Worm (Caenorhabditis elegans) whole organism, midembryonic: ENCODE results near the gene K09C6.8.

Experiments
- cog-1 ChIP-seq: sonication (generic microtip); optimal IDR thresholded peaks from 2 replicates; lab custom pipeline; 2016; ENCODE audit warnings: missing genetic modification characterization, missing compliant biosample characterization
- klf-2 ChIP-seq: fragments of 200-800 bp; sonication (Bioruptor generic); conservative IDR thresholded peaks from 2 replicates; pipeline ENCODE4 v1.3.6; 2022; ENCODE audit warnings: missing genetic modification reagents, missing genetic modification characterization, missing compliant biosample characterization
- med-1 ChIP-seq: sonication (generic microtip); optimal IDR thresholded peaks from 2 replicates; lab custom pipeline; 2017; ENCODE audit warnings: missing genetic modification characterization, mild to moderate bottlenecking, missing compliant biosample characterization, antibody characterized with exemption, missing genetic modification reagents; ENCODE audit not compliant: insufficient read depth
- ref-1 ChIP-seq: fragments of 200-800 bp; sonication (Bioruptor generic); conservative IDR thresholded peaks from 2 replicates; pipeline ENCODE4 v1.3.6; 2022; ENCODE audit warnings: missing genetic modification reagents, missing genetic modification characterization, missing compliant biosample characterization
- tab-1 ChIP-seq: fragments of 200-800 bp; sonication (Bioruptor generic); IDR thresholded peaks from 2 replicates; pipeline ENCODE4 v1.3.6; 2022; ENCODE audit warnings: missing genetic modification characterization, missing compliant biosample characterization
- ztf-23 ChIP-seq: fragments of 200-800 bp; sonication (Bioruptor generic); IDR thresholded peaks from 2 replicates; pipeline ENCODE4 v1.3.6; 2022; ENCODE audit warnings: missing genetic modification reagents, missing genetic modification characterization, missing compliant biosample characterization
- ztf-29 ChIP-seq: fragments of 200-800 bp; sonication (Bioruptor generic); IDR thresholded peaks from 2 replicates; pipeline ENCODE4 v1.3.6; 2022; ENCODE audit warnings: missing genetic modification reagents, missing genetic modification characterization, missing compliant biosample characterization

- TF ChIP-seq ref-1 (GFP tag; lab: Robert Waterston, UW) (no peak), ztf-29 (GFP tag; lab: Robert Waterston, UW) (no peak), cog-1 (no peak), klf-2 (GFP tag; lab: Robert Waterston, UW) (no peak), ztf-23 (GFP tag; lab: Robert Waterston, UW) (no peak), tab-1 (no peak), med-1 (GFP tag; lab: Kevin White, UChicago) (no peak)
These were observed 11.9 kb upstream of the K09C6.8 start, which contains the start of gene K09C6.9 for ce11 chrV:854966-855365.
